Fruit fly (Drosophila melanogaster): ENCODE results near the gene scny.

- TF ChIP-seq CG10348 (GFP tag; IDR thresholded peaks at IDR 0.05) (no peak), D1 (tag; optimal IDR thresholded peaks at IDR 0.05) (peak; percentile 18), Pif1A (GFP tag; optimal IDR thresholded peaks at IDR 0.05) (no peak), fd96Ca (GFP tag; IDR thresholded peaks at IDR 0.05) (no peak), Snoo (tag; optimal IDR thresholded peaks at IDR 0.05) (no peak), CG9948 (tag; optimal IDR thresholded peaks at IDR 0.05) (no peak), gl (tag; optimal IDR thresholded peaks at IDR 0.05) (no peak), CG32121 (GFP tag; IDR thresholded peaks at IDR 0.05) (no peak), CG34367 (tag; optimal IDR thresholded peaks at IDR 0.05) (no peak), Ets98B (GFP tag; IDR thresholded peaks at IDR 0.05) (no peak), rn (GFP tag; IDR thresholded peaks at IDR 0.05) (no peak), CG14655 (GFP tag; optimal IDR thresholded peaks at IDR 0.05) (no peak)
Observed at dm6 chr3L:5813016-5813415, 44.2 kb downstream of the scny start, which contains the start of gene mad2.

All from whole organism, pupa.